Fruit fly (Drosophila melanogaster): ENCODE results near the gene CG11854.

The CG11854 gene

dm6 chr3R:25281165-25281564 lies 39.3 kb downstream of the CG11854 start, which contains the start of gene CG11892:
CG11892 (plus strand) TSS chr3R:25281548.
- TF ChIP-seq CG8478 (optimal IDR thresholded peaks at IDR 0.05) (no peak), pan (optimal IDR thresholded peaks at IDR 0.05) (no peak), EcR (GFP tag; optimal IDR thresholded peaks at IDR 0.05) (no peak), usp (GFP tag; optimal IDR thresholded peaks at IDR 0.05) (no peak), psq (optimal IDR thresholded peaks at IDR 0.05) (no peak), Dll (optimal IDR thresholded peaks at IDR 0.05) (no peak)

- TF ChIP-seq CG8478 (optimal IDR thresholded peaks at IDR 0.05) (no peak), pan (optimal IDR thresholded peaks at IDR 0.05) (no peak), psq (optimal IDR thresholded peaks at IDR 0.05) (no peak), Dll (optimal IDR thresholded peaks at IDR 0.05) (no peak), usp (GFP tag; optimal IDR thresholded peaks at IDR 0.05) (no peak), EcR (GFP tag; optimal IDR thresholded peaks at IDR 0.05) (no peak)
Observed at dm6 chr3R:25283209-25283670, 41.4 kb downstream of the CG11854 start, which contains the start of gene CG31300. CG31300 (plus strand) TSS chr3R:25283620.

DNA sequence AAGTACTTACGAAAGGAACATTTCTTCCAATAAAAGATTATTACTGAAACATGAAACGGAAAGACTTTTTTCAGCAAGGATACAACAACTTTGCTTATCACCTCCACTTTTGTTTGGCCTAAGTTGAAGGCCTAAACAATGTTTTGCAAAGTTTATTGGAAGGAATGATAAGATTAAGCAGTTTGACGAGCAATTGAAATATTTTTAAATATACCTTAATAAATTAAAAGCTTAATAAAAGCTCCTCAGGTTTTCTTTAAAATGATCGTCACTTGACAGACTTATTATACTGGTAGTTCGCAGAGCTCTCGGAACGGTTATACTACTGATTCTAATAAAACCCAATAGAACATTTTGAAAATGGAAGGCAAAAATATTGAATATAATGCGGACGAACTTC lies 43.4 kb downstream of the CG11854 start, which contains the start of gene CG31104:
CG31104 (plus strand) TSS at position 301 of the 400 bp plus-strand sequence.
- no peak for TF ChIP-seq CG8478 (optimal IDR thresholded peaks at IDR 0.05)
- no peak for TF ChIP-seq pan (optimal IDR thresholded peaks at IDR 0.05)
- no peak for TF ChIP-seq psq (optimal IDR thresholded peaks at IDR 0.05)
- TF ChIP-seq usp (GFP tag; optimal IDR thresholded peaks at IDR 0.05), result no peak
- TF ChIP-seq Dll (optimal IDR thresholded peaks at IDR 0.05), result no peak
- TF ChIP-seq EcR (GFP tag; optimal IDR thresholded peaks at IDR 0.05), result no peak

DNA sequence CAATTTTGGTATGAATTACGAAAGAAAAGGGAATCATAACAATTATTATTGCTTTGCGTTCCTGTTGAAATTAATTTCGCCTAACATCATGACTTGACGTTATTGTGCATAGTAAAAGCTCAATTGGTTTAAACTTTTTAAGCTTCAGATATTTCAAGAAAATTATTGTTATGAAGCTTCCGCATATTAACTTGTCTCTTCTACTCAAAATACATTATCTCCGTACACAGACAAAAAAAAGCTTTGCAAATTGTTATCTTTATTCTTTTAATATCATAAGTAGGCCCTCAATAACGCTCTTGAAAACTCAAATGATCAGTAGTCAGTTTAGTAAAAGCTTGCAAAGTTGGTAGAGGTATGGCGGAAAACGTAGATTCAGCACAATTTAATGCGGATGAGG lies 45.3 kb downstream of the CG11854 start, which contains the start of gene CG13658:
CG13658 (plus strand) TSS at position 347 of the 400 bp plus-strand sequence.
- TF ChIP-seq CG8478 (optimal IDR thresholded peaks at IDR 0.05) (no peak), usp (GFP tag; optimal IDR thresholded peaks at IDR 0.05) (no peak)

- TF ChIP-seq psq (optimal IDR thresholded peaks at IDR 0.05) (no peak), Dll (optimal IDR thresholded peaks at IDR 0.05) (no peak), pan (optimal IDR thresholded peaks at IDR 0.05) (no peak), EcR (GFP tag; optimal IDR thresholded peaks at IDR 0.05) (no peak), usp (GFP tag; optimal IDR thresholded peaks at IDR 0.05) (no peak)
Observed at dm6 chr3R:25289589-25289988, 47.8 kb downstream of the CG11854 start, which contains the start of gene CG11893. CG11893 (plus strand) TSS chr3R:25289889.
